Fruit fly (Drosophila melanogaster) whole organism, embryonic: ENCODE results near the gene CG14866.
A peak's percentile ranks its signal among the peaks of the same experiment; 100 is the strongest.

Source experiments
- ATbp ChIP-seq: fragments of 200-800 bp; sonication (Bioruptor generic); optimal IDR thresholded peaks from 2 replicates; lab custom pipeline; 2017; ENCODE audit warnings: missing biosample characterization, mild to moderate bottlenecking, missing genetic modification characterization, missing genetic modification reagents
- BEAF-32 ChIP-seq: fragments of 200-800 bp; sonication (Bioruptor generic); optimal IDR thresholded peaks from 3 replicates; lab custom pipeline; 2017; ENCODE audit warnings: missing biosample characterization, missing genetic modification characterization, mild to moderate bottlenecking, moderate library complexity, missing genetic modification reagents
- Bgb ChIP-seq: fragments of 200-800 bp; sonication (Bioruptor generic); IDR thresholded peaks from 2 replicates; pipeline ENCODE4 v1.3.6; 2022; ENCODE audit warnings: missing biosample characterization, missing genetic modification characterization; ENCODE audit not compliant: partially characterized antibody
- C15 ChIP-seq: fragments of 200-800 bp; sonication (Bioruptor generic); IDR thresholded peaks from 3 replicates; pipeline ENCODE4 v1.3.6; 2022; ENCODE audit warnings: missing biosample characterization, missing genetic modification characterization
- CG11696 ChIP-seq: fragments of 200-800 bp; sonication (Bioruptor generic); IDR thresholded peaks from 2 replicates; pipeline ENCODE4 v1.3.6; 2022; ENCODE audit warnings: missing biosample characterization, missing genetic modification characterization
- CG12155 ChIP-seq: fragments of 200-800 bp; sonication (Bioruptor generic); optimal IDR thresholded peaks from 3 replicates; lab custom pipeline; 2016; ENCODE audit warnings: missing biosample characterization, missing genetic modification characterization
- CG13424 ChIP-seq: fragments of 200-800 bp; sonication (Bioruptor generic); optimal IDR thresholded peaks from 2 replicates; lab custom pipeline; 2019; ENCODE audit warnings: missing biosample characterization, mild to moderate bottlenecking, missing genetic modification characterization, moderate library complexity
- CG15696 ChIP-seq: fragments of 200-800 bp; sonication (Bioruptor generic); optimal IDR thresholded peaks from 2 replicates; lab custom pipeline; 2019; ENCODE audit warnings: missing biosample characterization, mild to moderate bottlenecking, missing genetic modification characterization, moderate library complexity
- CG1647 ChIP-seq: fragments of 200-800 bp; sonication (Bioruptor generic); optimal IDR thresholded peaks from 3 replicates; lab custom pipeline; 2016; ENCODE audit warnings: missing biosample characterization, missing genetic modification characterization
- CG17328 ChIP-seq: fragments of 200-800 bp; sonication (Bioruptor generic); IDR thresholded peaks from 2 replicates; pipeline ENCODE4 v1.3.6; 2022; ENCODE audit warnings: missing biosample characterization, missing genetic modification characterization
- CG17385 ChIP-seq: fragments of 200-800 bp; sonication (Bioruptor generic); optimal IDR thresholded peaks from 3 replicates; lab custom pipeline; 2018; ENCODE audit warnings: missing biosample characterization, mild to moderate bottlenecking, missing genetic modification characterization
- CG17612 ChIP-seq: fragments of 200-800 bp; sonication (Bioruptor generic); IDR thresholded peaks from 2 replicates; pipeline ENCODE4 v1.3.6; 2022; ENCODE audit warnings: missing biosample characterization, missing genetic modification characterization
- CG18476 ChIP-seq: fragments of 200-800 bp; sonication (Bioruptor generic); optimal IDR thresholded peaks from 2 replicates; lab custom pipeline; 2016; ENCODE audit warnings: missing biosample characterization, mild to moderate bottlenecking, missing genetic modification characterization
- CG2712 ChIP-seq: fragments of 200-800 bp; optimal IDR thresholded peaks from 3 replicates; lab custom pipeline; 2019; ENCODE audit warnings: missing biosample characterization, mild to moderate bottlenecking, missing genetic modification characterization, moderate library complexity
- CG31365 ChIP-seq: fragments of 200-800 bp; sonication (Bioruptor generic); optimal IDR thresholded peaks from 2 replicates; lab custom pipeline; 2018; ENCODE audit warnings: missing biosample characterization, mild to moderate bottlenecking, missing genetic modification characterization
- CG4360 ChIP-seq: fragments of 200-800 bp; sonication (Bioruptor generic); IDR thresholded peaks from 2 replicates; pipeline ENCODE4 v1.3.6; 2022; ENCODE audit warnings: missing biosample characterization, missing genetic modification characterization
- CG5953 ChIP-seq: fragments of 200-800 bp; sonication (Bioruptor generic); IDR thresholded peaks from 2 replicates; pipeline ENCODE4 v1.3.6; 2022; ENCODE audit warnings: missing biosample characterization, missing genetic modification characterization
- CG6175 ChIP-seq: fragments of 200-800 bp; sonication (Bioruptor generic); IDR thresholded peaks from 3 replicates; pipeline ENCODE4 v1.3.6; 2022; ENCODE audit warnings: missing biosample characterization, missing genetic modification characterization
- CG6791 ChIP-seq: fragments of 200-800 bp; sonication (Bioruptor generic); IDR thresholded peaks from 3 replicates; pipeline ENCODE4 v1.3.6; 2022; ENCODE audit warnings: missing biosample characterization, missing genetic modification characterization; ENCODE audit not compliant: partially characterized antibody
- CG7839 ChIP-seq: fragments of 200-800 bp; sonication (Bioruptor generic); optimal IDR thresholded peaks from 3 replicates; lab custom pipeline; 2018; ENCODE audit warnings: missing biosample characterization, mild to moderate bottlenecking, missing genetic modification characterization, moderate library complexity
- CG8359 ChIP-seq: fragments of 200-800 bp; sonication (Bioruptor generic); optimal IDR thresholded peaks from 2 replicates; lab custom pipeline; 2017; ENCODE audit warnings: missing biosample characterization, mild to moderate bottlenecking, missing genetic modification characterization, borderline replicate concordance
- CG9437 ChIP-seq: fragments of 200-800 bp; sonication (Bioruptor generic); optimal IDR thresholded peaks from 2 replicates; lab custom pipeline; 2018; ENCODE audit warnings: missing biosample characterization, mild to moderate bottlenecking, missing genetic modification characterization
- CTCF ChIP-seq: fragments of 200-800 bp; sonication (Bioruptor generic); optimal IDR thresholded peaks from 2 replicates; lab custom pipeline; 2017; ENCODE audit warnings: missing biosample characterization, mild to moderate bottlenecking, missing genetic modification characterization, moderate library complexity
- Ets97D ChIP-seq: fragments of 200-800 bp; sonication (Bioruptor generic); optimal IDR thresholded peaks from 3 replicates; lab custom pipeline; 2016; ENCODE audit warnings: missing biosample characterization, missing genetic modification characterization
- Fer3 ChIP-seq: fragments of 200-800 bp; sonication (Bioruptor generic); optimal IDR thresholded peaks from 2 replicates; lab custom pipeline; 2018; ENCODE audit warnings: missing biosample characterization, mild to moderate bottlenecking, missing genetic modification characterization, moderate library complexity
- H2.0 ChIP-seq: fragments of 200-800 bp; sonication (Bioruptor generic); IDR thresholded peaks from 2 replicates; pipeline ENCODE4 v1.3.6; 2022; ENCODE audit warnings: missing biosample characterization, missing genetic modification characterization
- HLH54F ChIP-seq: fragments of 200-800 bp; sonication (Bioruptor generic); optimal IDR thresholded peaks from 3 replicates; lab custom pipeline; 2016; ENCODE audit warnings: missing biosample characterization, missing genetic modification characterization
- Hmr ChIP-seq: fragments of 200-800 bp; sonication (Bioruptor generic); optimal IDR thresholded peaks from 3 replicates; lab custom pipeline; 2017; ENCODE audit warnings: mild to moderate bottlenecking, missing biosample characterization, missing genetic modification reagents, missing genetic modification characterization
- Hsf ChIP-seq: fragments of 200-800 bp; sonication (Bioruptor generic); optimal IDR thresholded peaks from 3 replicates; lab custom pipeline; 2016; ENCODE audit warnings: missing biosample characterization, missing genetic modification characterization
- MTF-1 ChIP-seq: fragments of 200-800 bp; sonication (Bioruptor generic); optimal IDR thresholded peaks from 2 replicates; lab custom pipeline; 2018; ENCODE audit warnings: missing biosample characterization, mild to moderate bottlenecking, missing genetic modification characterization, borderline replicate concordance
- Neu2 ChIP-seq: fragments of 200-800 bp; sonication (Bioruptor generic); optimal IDR thresholded peaks from 3 replicates; lab custom pipeline; 2016; ENCODE audit warnings: missing biosample characterization, missing genetic modification characterization, borderline replicate concordance
- Optix ChIP-seq: fragments of 200-800 bp; sonication (Bioruptor generic); IDR thresholded peaks from 3 replicates; pipeline ENCODE4 v1.3.6; 2022; ENCODE audit warnings: missing biosample characterization, missing genetic modification characterization
- Ptx1 ChIP-seq: fragments of 200-800 bp; sonication (Bioruptor generic); IDR thresholded peaks from 2 replicates; pipeline ENCODE4 v1.3.6; 2022; ENCODE audit warnings: missing biosample characterization, missing genetic modification characterization
- Stat92E ChIP-seq, 3 experiments: fragments of >200 bp in 2 of 3; fragments of 200-800 bp in 1 of 3; sonication (Bioruptor generic) in 1 of 3; optimal IDR thresholded peaks; 2 replicates each; lab custom pipeline; 2017 to 2019; ENCODE audit warnings: missing biosample characterization in 3 of 3, missing genetic modification characterization in 3 of 3, mild to moderate bottlenecking in 1 of 3, moderate library complexity in 1 of 3
- Tbp ChIP-seq: fragments of >200 bp; optimal IDR thresholded peaks from 2 replicates; lab custom pipeline; 2018; ENCODE audit warnings: missing biosample characterization, missing genetic modification characterization
- cas ChIP-seq: fragments of 200-800 bp; sonication (Bioruptor generic); IDR thresholded peaks from 2 replicates; pipeline ENCODE4 v1.3.6; 2022; ENCODE audit warnings: missing biosample characterization, missing genetic modification characterization
- caup ChIP-seq: fragments of 200-800 bp; sonication (Bioruptor generic); optimal IDR thresholded peaks from 3 replicates; lab custom pipeline; 2017; ENCODE audit warnings: missing biosample characterization, mild to moderate bottlenecking, missing genetic modification characterization, moderate library complexity; ENCODE audit not compliant: severe bottlenecking
- chn ChIP-seq: fragments of 200-800 bp; sonication (Bioruptor generic); optimal IDR thresholded peaks from 2 replicates; lab custom pipeline; 2016; ENCODE audit warnings: missing biosample characterization, missing genetic modification characterization
- dysf ChIP-seq: fragments of 200-800 bp; sonication (Bioruptor generic); IDR thresholded peaks from 3 replicates; pipeline ENCODE4 v1.3.6; 2022; ENCODE audit warnings: missing biosample characterization, missing genetic modification characterization
- fd3F ChIP-seq: fragments of 200-800 bp; sonication (Bioruptor generic); optimal IDR thresholded peaks from 2 replicates; lab custom pipeline; 2018; ENCODE audit warnings: missing biosample characterization, mild to moderate bottlenecking, missing genetic modification characterization, moderate library complexity
- fd96Cb ChIP-seq: fragments of 200-800 bp; sonication (Bioruptor generic); optimal IDR thresholded peaks from 2 replicates; lab custom pipeline; 2018; ENCODE audit warnings: missing biosample characterization, mild to moderate bottlenecking, missing genetic modification characterization, moderate library complexity
- lilli ChIP-seq: fragments of 200-800 bp; sonication (Bioruptor generic); optimal IDR thresholded peaks from 3 replicates; lab custom pipeline; 2016; ENCODE audit warnings: missing biosample characterization, missing genetic modification characterization
- mam ChIP-seq: fragments of 200-800 bp; sonication (Bioruptor generic); optimal IDR thresholded peaks from 3 replicates; lab custom pipeline; 2016; ENCODE audit warnings: missing biosample characterization, missing genetic modification characterization
- nau ChIP-seq: fragments of 200-800 bp; sonication (Bioruptor generic); optimal IDR thresholded peaks from 3 replicates; lab custom pipeline; 2017; ENCODE audit warnings: missing biosample characterization, mild to moderate bottlenecking, missing genetic modification characterization, missing genetic modification reagents
- nmo ChIP-seq: fragments of 200-800 bp; sonication (Bioruptor generic); optimal IDR thresholded peaks from 2 replicates; lab custom pipeline; 2018; ENCODE audit warnings: missing biosample characterization, mild to moderate bottlenecking, missing genetic modification characterization, moderate library complexity
- pho ChIP-seq: fragments of 200-800 bp; sonication (Bioruptor generic); optimal IDR thresholded peaks from 2 replicates; lab custom pipeline; 2016; ENCODE audit warnings: missing biosample characterization, missing genetic modification characterization
- sisA ChIP-seq: fragments of 200-800 bp; sonication (Bioruptor generic); IDR thresholded peaks from 2 replicates; pipeline ENCODE4 v1.3.6; 2022; ENCODE audit warnings: missing biosample characterization, missing genetic modification characterization
- slp2 ChIP-seq: fragments of 200-800 bp; sonication (Bioruptor generic); optimal IDR thresholded peaks from 2 replicates; lab custom pipeline; 2016; ENCODE audit warnings: missing biosample characterization, missing genetic modification characterization
- ssp ChIP-seq: fragments of 200-800 bp; sonication (Bioruptor generic); IDR thresholded peaks from 2 replicates; pipeline ENCODE4 v1.3.6; 2022; ENCODE audit warnings: missing biosample characterization, missing genetic modification characterization
- tgo ChIP-seq: fragments of 200-800 bp; sonication (Bioruptor generic); IDR thresholded peaks from 3 replicates; pipeline ENCODE4 v1.3.6; 2022; ENCODE audit warnings: missing biosample characterization, missing genetic modification characterization

Gene CG14866

dm6 chr3R:15347822-15348221 is 31.6 kb downstream of the CG14866 start, which contains the start of the genes CG42726 and CG42727:
CG42726 (plus strand) TSS chr3R:15348048.
CG42727 (plus strand) TSS chr3R:15348048.
- peak; percentile 1 for TF ChIP-seq CG15696 (tag; lab: Kevin White, UChicago)
- no peak for TF ChIP-seq C15 (GFP tag; lab: Robert Waterston, UW)
- TF ChIP-seq Optix (GFP tag; lab: Robert Waterston, UW): no peak
- TF ChIP-seq ATbp: no peak
- peak; percentile 17 for TF ChIP-seq Hmr (GFP tag; lab: Kevin White, UChicago)
- TF ChIP-seq tgo (GFP tag; lab: Robert Waterston, UW): peak; percentile 14; the same call in 1 of the 3 replicates
- TF ChIP-seq Bgb (GFP tag; lab: Robert Waterston, UW): no peak
- TF ChIP-seq nmo: peak; percentile 36
- 0 out of 2 replicates have a peak, but pooled peaks have one; percentile 33 for TF ChIP-seq CG17612
- peak; percentile 31; the same call in 1 of the 2 replicates for TF ChIP-seq Ptx1 (GFP tag; lab: Robert Waterston, UW)
- TF ChIP-seq CG6791: no peak
- 0 out of 3 replicates have a peak, but pooled peaks have one; percentile 18 for TF ChIP-seq CG6175 (GFP tag; lab: Robert Waterston, UW)
- 0 out of 2 replicates have a peak, but pooled peaks have one; percentile 19 for TF ChIP-seq H2.0
- no peak for TF ChIP-seq pho (GFP tag; lab: Kevin White, UChicago)
- 0 out of 2 replicates have a peak, but pooled peaks have one; percentile 6 for TF ChIP-seq ssp
- no peak for TF ChIP-seq Ets97D (GFP tag; lab: Kevin White, UChicago)
- TF ChIP-seq CG18476 (GFP tag; lab: Kevin White, UChicago): no peak
- TF ChIP-seq CG8359 (GFP tag; lab: Kevin White, UChicago): no peak
- no peak for TF ChIP-seq Stat92E (GFP tag; optimal IDR thresholded peaks at IDR 0.05; lab: Kevin White, UChicago)
- TF ChIP-seq nau: no peak
- no peak for TF ChIP-seq chn (GFP tag; lab: Kevin White, UChicago)
- TF ChIP-seq CG11696 (GFP tag; lab: Robert Waterston, UW): peak; percentile 41; the same call in 1 of the 2 replicates
- TF ChIP-seq lilli (GFP tag; lab: Kevin White, UChicago): peak; percentile 51
- peak; percentile 9 for TF ChIP-seq fd96Cb
- peak; percentile 14 for TF ChIP-seq BEAF-32 (GFP tag; lab: Kevin White, UChicago)
- TF ChIP-seq CG31365 (tag; lab: Kevin White, UChicago): no peak
- TF ChIP-seq cas: no peak
- no peak for TF ChIP-seq CG5953 (GFP tag; lab: Robert Waterston, UW)
- no peak for TF ChIP-seq dysf (GFP tag; lab: Robert Waterston, UW)
- peak; percentile 96 for TF ChIP-seq CG17385 (GFP tag; lab: Kevin White, UChicago)
- peak; percentile 42 for TF ChIP-seq CG13424 (tag; lab: Kevin White, UChicago)
- TF ChIP-seq Neu2 (GFP tag; lab: Kevin White, UChicago): no peak
- TF ChIP-seq mam (GFP tag; lab: Kevin White, UChicago): peak; percentile 33
- TF ChIP-seq Tbp: no peak
- TF ChIP-seq CG4360 (GFP tag; lab: Robert Waterston, UW): no peak
- TF ChIP-seq Fer3: peak; percentile 6
- TF ChIP-seq CG9437 (GFP tag; lab: Kevin White, UChicago): no peak
- no peak for TF ChIP-seq CG17328 (GFP tag; lab: Robert Waterston, UW)
- no peak for TF ChIP-seq CTCF (GFP tag; lab: Kevin White, UChicago)
- peak; percentile 30 for TF ChIP-seq caup
- no peak for TF ChIP-seq CG7839 (tag; lab: Kevin White, UChicago)
- peak; percentile 13 for TF ChIP-seq HLH54F (GFP tag; lab: Kevin White, UChicago)
- no peak for TF ChIP-seq slp2
- TF ChIP-seq CG2712: peak; percentile 55
- TF ChIP-seq sisA (GFP tag; lab: Robert Waterston, UW): peak; percentile 30
- peak; percentile 55 for TF ChIP-seq Hsf
- no peak for TF ChIP-seq MTF-1 (GFP tag; lab: Kevin White, UChicago)
- TF ChIP-seq fd3F (GFP tag; lab: Kevin White, UChicago): no peak
- TF ChIP-seq CG1647 (GFP tag; lab: Kevin White, UChicago): peak; percentile 1
- TF ChIP-seq CG12155: peak; percentile 20
